Fruit fly (Drosophila melanogaster) whole organism, embryonic: ENCODE results near the gene Plzf.
A peak's percentile ranks its signal among the peaks of the same experiment; 100 is the strongest.

ENCODE experiments used
- Abd-B ChIP-seq: fragments of 200-800 bp; sonication (Bioruptor generic); optimal IDR thresholded peaks from 2 replicates; lab custom pipeline; 2018; ENCODE audit warnings: missing biosample characterization, mild to moderate bottlenecking, missing genetic modification characterization, moderate library complexity
- Antp ChIP-seq: fragments of 200-800 bp; sonication (Bioruptor generic); optimal IDR thresholded peaks from 3 replicates; lab custom pipeline; 2016; ENCODE audit warnings: missing biosample characterization, missing genetic modification characterization
- Atf-2 ChIP-seq: fragments of 200-800 bp; sonication (Bioruptor generic); optimal IDR thresholded peaks from 2 replicates; lab custom pipeline; 2016; ENCODE audit warnings: missing biosample characterization, missing genetic modification characterization
- CG10274 ChIP-seq: fragments of 200-800 bp; sonication (Bioruptor generic); optimal IDR thresholded peaks from 3 replicates; lab custom pipeline; 2017; ENCODE audit warnings: missing biosample characterization, mild to moderate bottlenecking, missing genetic modification characterization
- CG12942 ChIP-seq: fragments of 200-800 bp; sonication (Bioruptor generic); optimal IDR thresholded peaks from 3 replicates; lab custom pipeline; 2016; ENCODE audit warnings: missing biosample characterization, missing genetic modification characterization
- CG1529 ChIP-seq: fragments of 200-800 bp; sonication (Bioruptor generic); optimal IDR thresholded peaks from 3 replicates; lab custom pipeline; 2018; ENCODE audit warnings: missing biosample characterization, missing genetic modification characterization
- CG17328 ChIP-seq: fragments of 200-800 bp; sonication (Bioruptor generic); IDR thresholded peaks from 2 replicates; pipeline ENCODE4 v1.3.6; 2022; ENCODE audit warnings: missing biosample characterization, missing genetic modification characterization
- CG2712 ChIP-seq: fragments of 200-800 bp; optimal IDR thresholded peaks from 3 replicates; lab custom pipeline; 2019; ENCODE audit warnings: missing biosample characterization, mild to moderate bottlenecking, missing genetic modification characterization, moderate library complexity
- CG30403 ChIP-seq: fragments of 200-800 bp; sonication (Bioruptor generic); optimal IDR thresholded peaks from 3 replicates; lab custom pipeline; 2016; ENCODE audit warnings: missing biosample characterization, missing genetic modification characterization
- CG33213 ChIP-seq: fragments of 200-800 bp; sonication (Bioruptor generic); optimal IDR thresholded peaks from 3 replicates; lab custom pipeline; 2016; ENCODE audit warnings: missing biosample characterization, missing genetic modification characterization
- CG3407 ChIP-seq: fragments of 200-800 bp; sonication (Bioruptor generic); optimal IDR thresholded peaks from 2 replicates; lab custom pipeline; 2018; ENCODE audit warnings: missing biosample characterization, mild to moderate bottlenecking, missing genetic modification characterization
- CG34224 ChIP-seq: fragments of 200-800 bp; sonication (Bioruptor generic); IDR thresholded peaks from 3 replicates; pipeline ENCODE4 v1.3.6; 2022; ENCODE audit warnings: missing biosample characterization, missing genetic modification characterization; ENCODE audit not compliant: partially characterized antibody
- CG3726 ChIP-seq: fragments of 200-800 bp; sonication (Bioruptor generic); IDR thresholded peaks from 3 replicates; pipeline ENCODE4, ENCODE4 v1.3.6; 2022; ENCODE audit warnings: missing biosample characterization, missing genetic modification characterization
- CG5245 ChIP-seq: fragments of 200-800 bp; sonication (Bioruptor generic); optimal IDR thresholded peaks from 3 replicates; lab custom pipeline; 2016; ENCODE audit warnings: missing biosample characterization, missing genetic modification characterization
- CG6683 ChIP-seq: fragments of 200-800 bp; sonication (Bioruptor generic); optimal IDR thresholded peaks from 2 replicates; lab custom pipeline; 2017; ENCODE audit warnings: missing biosample characterization, mild to moderate bottlenecking, missing genetic modification characterization, missing genetic modification reagents
- CG7839 ChIP-seq: fragments of 200-800 bp; sonication (Bioruptor generic); optimal IDR thresholded peaks from 3 replicates; lab custom pipeline; 2018; ENCODE audit warnings: missing biosample characterization, mild to moderate bottlenecking, missing genetic modification characterization, moderate library complexity
- CG7987 ChIP-seq: fragments of 200-800 bp; sonication (Bioruptor generic); optimal IDR thresholded peaks from 2 replicates; lab custom pipeline; 2018; ENCODE audit warnings: missing biosample characterization, mild to moderate bottlenecking, missing genetic modification characterization, moderate library complexity
- CG9727 ChIP-seq: fragments of 200-800 bp; sonication (Bioruptor generic); optimal IDR thresholded peaks from 3 replicates; lab custom pipeline; 2017; ENCODE audit warnings: missing biosample characterization, mild to moderate bottlenecking, missing genetic modification characterization
- CTCF ChIP-seq: fragments of 200-800 bp; sonication (Bioruptor generic); optimal IDR thresholded peaks from 2 replicates; lab custom pipeline; 2017; ENCODE audit warnings: missing biosample characterization, mild to moderate bottlenecking, missing genetic modification characterization, moderate library complexity
- D ChIP-seq, 2 experiments: fragments of 200-800 bp in 1 of 2; fragments of >200 bp in 1 of 2; sonication (Bioruptor generic) in 1 of 2; optimal IDR thresholded peaks; 2 replicates in 1 of 2; 3 replicates in 1 of 2; lab custom pipeline; 2017; ENCODE audit warnings: mild to moderate bottlenecking in 1 of 2, missing biosample characterization in 1 of 2, missing genetic modification characterization in 1 of 2, missing genetic modification reagents in 1 of 2
- Dfd ChIP-seq, 2 experiments: fragments of >200 bp; optimal IDR thresholded peaks; 2 replicates each; lab custom pipeline; 2017; ENCODE audit warnings: missing biosample characterization in 2 of 2, missing genetic modification characterization in 2 of 2
- Drgx ChIP-seq: fragments of 200-800 bp; sonication (Bioruptor generic); IDR thresholded peaks from 2 replicates; pipeline ENCODE4 v1.3.6; 2022; ENCODE audit warnings: missing biosample characterization, missing genetic modification characterization
- HLH3B ChIP-seq: fragments of 200-800 bp; sonication (Bioruptor generic); IDR thresholded peaks from 2 replicates; pipeline ENCODE4 v1.3.6; 2022; ENCODE audit warnings: missing biosample characterization, missing genetic modification characterization
- Hmr ChIP-seq: fragments of 200-800 bp; sonication (Bioruptor generic); optimal IDR thresholded peaks from 3 replicates; lab custom pipeline; 2017; ENCODE audit warnings: mild to moderate bottlenecking, missing biosample characterization, missing genetic modification reagents, missing genetic modification characterization
- Hr39 ChIP-seq: fragments of >200 bp; optimal IDR thresholded peaks from 2 replicates; lab custom pipeline; 2017
- Lpt ChIP-seq: fragments of >200 bp; optimal IDR thresholded peaks from 2 replicates; lab custom pipeline; 2018; ENCODE audit warnings: missing biosample characterization, missing genetic modification characterization
- NfI ChIP-seq: fragments of 200-800 bp; sonication (Bioruptor generic); optimal IDR thresholded peaks from 3 replicates; lab custom pipeline; 2018; ENCODE audit warnings: missing biosample characterization, mild to moderate bottlenecking, missing genetic modification characterization, moderate library complexity
- Poxn ChIP-seq: fragments of 200-800 bp; sonication (Bioruptor generic); IDR thresholded peaks from 2 replicates; pipeline ENCODE4 v1.3.6; 2022; ENCODE audit warnings: missing biosample characterization, missing genetic modification characterization
- Six4 ChIP-seq: fragments of 200-800 bp; sonication (Bioruptor generic); optimal IDR thresholded peaks from 2 replicates; lab custom pipeline; 2016; ENCODE audit warnings: missing biosample characterization, missing genetic modification characterization
- Sox100B ChIP-seq: fragments of 200-800 bp; sonication (Bioruptor generic); optimal IDR thresholded peaks from 3 replicates; lab custom pipeline; 2018; ENCODE audit warnings: missing biosample characterization, mild to moderate bottlenecking, missing genetic modification characterization
- Ssrp ChIP-seq: fragments of 200-800 bp; sonication (Bioruptor generic); optimal IDR thresholded peaks from 2 replicates; lab custom pipeline; 2018; ENCODE audit warnings: missing biosample characterization, mild to moderate bottlenecking, missing genetic modification characterization, moderate library complexity
- Usf ChIP-seq: fragments of 200-800 bp; sonication (Bioruptor generic); optimal IDR thresholded peaks from 2 replicates; lab custom pipeline; 2017; ENCODE audit warnings: missing genotype, missing biosample characterization, missing genetic modification characterization
- Xbp1 ChIP-seq: fragments of 200-800 bp; sonication (Bioruptor generic); optimal IDR thresholded peaks from 3 replicates; lab custom pipeline; 2016; ENCODE audit warnings: missing biosample characterization, mild to moderate bottlenecking, missing genetic modification characterization
- ap ChIP-seq: fragments of 200-800 bp; sonication (Bioruptor generic); IDR thresholded peaks from 2 replicates; pipeline ENCODE4 v1.3.6; 2022; ENCODE audit warnings: missing biosample characterization, missing genetic modification characterization
- ash1 ChIP-seq: fragments of 200-800 bp; sonication (Bioruptor generic); optimal IDR thresholded peaks from 2 replicates; lab custom pipeline; 2018; ENCODE audit warnings: missing biosample characterization, mild to moderate bottlenecking, missing genetic modification characterization
- cas ChIP-seq: fragments of 200-800 bp; sonication (Bioruptor generic); IDR thresholded peaks from 2 replicates; pipeline ENCODE4 v1.3.6; 2022; ENCODE audit warnings: missing biosample characterization, missing genetic modification characterization
- gem ChIP-seq: fragments of 200-800 bp; sonication (Bioruptor generic); optimal IDR thresholded peaks from 2 replicates; lab custom pipeline; 2019; ENCODE audit warnings: missing biosample characterization, mild to moderate bottlenecking, missing genetic modification characterization, moderate library complexity
- knrl ChIP-seq: fragments of 200-800 bp; sonication (Bioruptor generic); IDR thresholded peaks from 3 replicates; pipeline ENCODE4 v1.3.6; 2022; ENCODE audit warnings: missing biosample characterization, missing genetic modification characterization; ENCODE audit not compliant: partially characterized antibody
- odd ChIP-seq: fragments of 200-800 bp; sonication (Bioruptor generic); optimal IDR thresholded peaks from 2 replicates; lab custom pipeline; 2017; ENCODE audit warnings: missing biosample characterization, mild to moderate bottlenecking, missing genetic modification characterization
- repo ChIP-seq: fragments of 200-800 bp; sonication (Bioruptor generic); optimal IDR thresholded peaks from 2 replicates; lab custom pipeline; 2016; ENCODE audit warnings: missing biosample characterization, missing genetic modification characterization
- rib ChIP-seq: fragments of 200-800 bp; sonication (Bioruptor generic); IDR thresholded peaks from 2 replicates; pipeline ENCODE4 v1.3.6; 2022; ENCODE audit warnings: missing biosample characterization, missing genetic modification characterization
- sc ChIP-seq, 3 experiments: fragments of >200 bp in 2 of 3; fragments of 200-800 bp in 1 of 3; sonication (Bioruptor generic) in 1 of 3; optimal IDR thresholded peaks; 2 replicates in 2 of 3; 3 replicates in 1 of 3; lab custom pipeline; 2017; ENCODE audit warnings: mild to moderate bottlenecking in 1 of 3, missing biosample characterization in 1 of 3, missing genetic modification characterization in 1 of 3, missing genetic modification reagents in 1 of 3
- sens-2 ChIP-seq: fragments of 200-800 bp; sonication (Bioruptor generic); IDR thresholded peaks from 2 replicates; pipeline ENCODE4 v1.3.6; 2022; ENCODE audit warnings: missing biosample characterization, missing genetic modification characterization
- so ChIP-seq: fragments of 200-800 bp; sonication (Bioruptor generic); IDR thresholded peaks from 3 replicates; pipeline ENCODE4 v1.3.6; 2022; ENCODE audit warnings: missing biosample characterization, missing genetic modification characterization
- stc ChIP-seq: fragments of 200-800 bp; sonication (Bioruptor generic); IDR thresholded peaks from 2 replicates; pipeline ENCODE4 v1.3.6; 2022; ENCODE audit warnings: missing biosample characterization, missing genetic modification characterization
- trem ChIP-seq: fragments of 200-800 bp; optimal IDR thresholded peaks from 3 replicates; lab custom pipeline; 2019; ENCODE audit warnings: missing biosample characterization, mild to moderate bottlenecking, missing genetic modification characterization, moderate library complexity
- wdn ChIP-seq: fragments of 200-800 bp; sonication (Bioruptor generic); IDR thresholded peaks from 2 replicates; pipeline ENCODE4 v1.3.6; 2022; ENCODE audit warnings: missing biosample characterization, missing genetic modification characterization
- wor ChIP-seq: fragments of 200-800 bp; sonication (Bioruptor generic); IDR thresholded peaks from 2 replicates; pipeline ENCODE4 v1.3.6; 2022; ENCODE audit warnings: missing biosample characterization, missing genetic modification characterization
- zfh2 ChIP-seq: fragments of 200-800 bp; sonication (Bioruptor generic); optimal IDR thresholded peaks from 2 replicates; lab custom pipeline; 2016; ENCODE audit warnings: missing biosample characterization, missing genetic modification characterization

Plzf gene

DNA sequence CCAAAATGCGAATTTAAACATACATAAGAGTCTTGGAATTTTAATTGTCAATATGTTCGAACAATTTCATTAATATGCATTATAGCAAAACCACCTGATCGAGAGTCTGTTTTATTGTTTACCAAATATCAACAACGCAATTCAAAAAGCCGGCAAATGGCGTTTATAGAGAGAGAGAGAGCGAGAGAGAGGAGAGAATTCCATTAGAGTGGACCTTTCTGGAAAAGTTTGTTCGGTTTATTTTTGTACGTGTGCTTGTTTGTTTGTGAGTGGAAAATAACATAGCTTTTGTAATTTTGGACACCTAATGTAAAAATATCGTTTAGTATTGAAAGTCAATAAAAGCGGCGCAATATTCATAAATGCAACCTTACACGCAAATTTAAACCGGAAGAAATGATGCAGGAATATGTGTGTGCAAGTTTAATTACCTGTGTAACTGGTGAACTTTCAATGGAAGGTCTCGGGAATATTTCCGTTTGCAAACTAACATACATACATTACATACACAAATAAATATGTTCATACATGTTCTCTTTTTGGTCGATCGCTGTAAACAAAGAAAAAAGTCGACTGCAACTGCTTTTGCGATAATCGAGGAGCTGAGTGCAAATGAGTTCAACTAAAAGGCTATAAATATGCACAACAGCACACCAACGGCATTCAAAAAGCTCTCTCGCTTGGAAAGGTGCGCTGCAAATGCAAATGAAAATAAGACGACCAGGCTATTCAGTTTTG is 3.9 kb downstream of the Plzf start, which contains the start of gene CG6785 (continued):
- no peak for TF ChIP-seq D (optimal IDR thresholded peaks at IDR 0.05; lab: Kevin White, UChicago)
- peak; percentile 83 for TF ChIP-seq D (GFP tag; optimal IDR thresholded peaks at IDR 0.05; lab: Kevin White, UChicago)
- TF ChIP-seq Ssrp (tag; lab: Kevin White, UChicago), result no peak
- no peak for TF ChIP-seq zfh2 (GFP tag; lab: Kevin White, UChicago)
- peak; percentile 67 for TF ChIP-seq NfI
- TF ChIP-seq wdn (GFP tag; lab: Robert Waterston, UW), result peak; percentile 59; the same call in 1 of the 2 replicates
- TF ChIP-seq Hmr (GFP tag; lab: Kevin White, UChicago), result peak; percentile 90
- TF ChIP-seq knrl, result no peak
- no peak for TF ChIP-seq Usf (GFP tag; lab: Kevin White, UChicago)
- no peak for TF ChIP-seq Dfd (GFP tag; optimal IDR thresholded peaks at IDR 0.05; lab: Kevin White, UChicago)
- TF ChIP-seq odd (GFP tag; lab: Kevin White, UChicago), result peak; percentile 95
- peak; percentile 89 for TF ChIP-seq CG1529 (GFP tag; lab: Kevin White, UChicago)
- peak; percentile 55 for TF ChIP-seq CTCF (GFP tag; lab: Kevin White, UChicago)
- peak; percentile 93 for TF ChIP-seq CG3407 (GFP tag; lab: Kevin White, UChicago)
- TF ChIP-seq Six4, result peak; percentile 81
- no peak for TF ChIP-seq Hr39
- no peak for TF ChIP-seq Poxn (GFP tag; lab: Robert Waterston, UW)
- TF ChIP-seq CG30403, result peak; percentile 39
- peak; percentile 64 for TF ChIP-seq CG7839 (tag; lab: Kevin White, UChicago)
- no peak; the same call in 1 of the 2 replicates for TF ChIP-seq rib (GFP tag; lab: Robert Waterston, UW)
- peak; percentile 69; the same call in 1 of the 2 replicates for TF ChIP-seq HLH3B
- peak; percentile 84 for TF ChIP-seq Drgx (GFP tag; lab: Robert Waterston, UW)
- TF ChIP-seq Lpt (GFP tag; lab: Kevin White, UChicago), result no peak
- peak; percentile 29; the same call in 1 of the 2 replicates for TF ChIP-seq sens-2 (GFP tag; lab: Robert Waterston, UW)
- peak; percentile 42; the same call in 1 of the 2 replicates for TF ChIP-seq stc (GFP tag; lab: Robert Waterston, UW)
- TF ChIP-seq Xbp1 (GFP tag; lab: Kevin White, UChicago), result peak; percentile 51
- TF ChIP-seq CG5245, result peak; percentile 58
- peak; percentile 86 for TF ChIP-seq Atf-2 (GFP tag; lab: Kevin White, UChicago)
- TF ChIP-seq sc (optimal IDR thresholded peaks at IDR 0.05; lab: Kevin White, UChicago), result no peak
- peak; percentile 79 for TF ChIP-seq sc (GFP tag; optimal IDR thresholded peaks at IDR 0.05; lab: Kevin White, UChicago)
- no peak for TF ChIP-seq wor (GFP tag; lab: Robert Waterston, UW)
- TF ChIP-seq so (GFP tag; lab: Robert Waterston, UW), result peak; percentile 74; the same call in 2 of the 3 replicates
- TF ChIP-seq gem (tag; lab: Kevin White, UChicago), result peak; percentile 81
- no peak for TF ChIP-seq Abd-B (GFP tag; lab: Kevin White, UChicago)
- TF ChIP-seq CG7987 (GFP tag; lab: Kevin White, UChicago), result peak; percentile 93
- peak; percentile 62 for TF ChIP-seq Antp (GFP tag; lab: Kevin White, UChicago)
- peak; percentile 37 for TF ChIP-seq trem (tag; lab: Kevin White, UChicago)
- peak; percentile 86 for TF ChIP-seq CG33213
- no peak for TF ChIP-seq cas (GFP tag; lab: Robert Waterston, UW)
- peak; percentile 78 for TF ChIP-seq ash1
- peak; percentile 48 for TF ChIP-seq CG10274
- TF ChIP-seq CG17328, result peak; percentile 59
- peak; percentile 81 for TF ChIP-seq repo (GFP tag; lab: Kevin White, UChicago)
- TF ChIP-seq CG3726 (GFP tag; lab: Robert Waterston, UW), result no peak; the same call in 2 of the 3 replicates
- TF ChIP-seq ap (GFP tag; lab: Robert Waterston, UW), result no peak
- peak; percentile 78 for TF ChIP-seq CG9727
- TF ChIP-seq CG12942 (GFP tag; lab: Kevin White, UChicago), result peak; percentile 84
- peak; percentile 26; the same call in 1 of the 3 replicates for TF ChIP-seq CG34224 (GFP tag; lab: Robert Waterston, UW)
- peak; percentile 70 for TF ChIP-seq CG2712 (tag; lab: Kevin White, UChicago)
- peak; percentile 62 for TF ChIP-seq CG6683
- peak; percentile 90 for TF ChIP-seq Sox100B (GFP tag; lab: Kevin White, UChicago)
